Worm (Caenorhabditis elegans): Measurements from ENCODE around the gene Y43F8C.15.

ce11 chrV:19717933-19718332, 7.5 kb upstream of the Y43F8C.15 start:
- TF ChIP-seq nhr-237 (tag; optimal IDR thresholded peaks at IDR 0.05): no peak
- no peak for TF ChIP-seq ceh-16 (tag; optimal IDR thresholded peaks at IDR 0.05)

All from whole organism, L3 larva.